Worm (Caenorhabditis elegans): Measurements from ENCODE around the gene ptr-14.

The ptr-14 gene

DNA sequence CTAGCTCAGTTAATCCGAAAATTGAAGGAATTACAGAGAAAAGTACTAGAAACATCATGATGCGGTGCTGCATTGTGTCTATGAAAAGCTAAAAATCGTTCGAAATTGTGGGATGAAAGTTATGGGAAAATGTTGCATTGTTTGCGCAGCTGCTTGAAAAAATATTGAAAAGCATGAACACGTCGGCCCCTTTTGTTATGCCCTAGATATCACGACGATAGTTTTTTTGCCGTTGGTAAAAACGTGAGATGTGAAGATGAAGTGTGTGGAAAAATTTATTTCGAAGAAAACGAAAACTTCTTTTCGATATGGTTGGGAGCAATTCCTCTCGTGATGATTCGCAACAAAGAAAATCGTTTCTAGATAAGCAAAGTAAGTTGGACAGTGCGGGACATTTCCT is 24.6 kb upstream of the ptr-14 start, which contains the start of the genes C43F9.5 and nkb-2:
Gene C43F9.5 (minus strand): TSS at position 101 of the 400 bp plus-strand sequence.
Gene nkb-2 (plus strand): TSS at position 277 of the 400 bp plus-strand sequence.
- no peak for TF ChIP-seq F23B12.7 (tag; optimal IDR thresholded peaks at IDR 0.05; ENCODE audit: insufficient read depth)
- no peak for TF ChIP-seq Y56A3A.18 (GFP tag; IDR thresholded peaks at IDR 0.05)
- no peak for TF ChIP-seq madf-8 (GFP tag; conservative IDR thresholded peaks at IDR 0.05)
- TF ChIP-seq nhr-179 (tag; optimal IDR thresholded peaks at IDR 0.05) = no peak
- TF ChIP-seq madf-3 (GFP tag; IDR thresholded peaks at IDR 0.05) = no peak
- no peak for TF ChIP-seq pbrm-1 (GFP tag; IDR thresholded peaks at IDR 0.05)
- TF ChIP-seq gei-17 (GFP tag; optimal IDR thresholded peaks at IDR 0.05) = no peak
- no peak for TF ChIP-seq ceh-91 (GFP tag; IDR thresholded peaks at IDR 0.05)

DNA sequence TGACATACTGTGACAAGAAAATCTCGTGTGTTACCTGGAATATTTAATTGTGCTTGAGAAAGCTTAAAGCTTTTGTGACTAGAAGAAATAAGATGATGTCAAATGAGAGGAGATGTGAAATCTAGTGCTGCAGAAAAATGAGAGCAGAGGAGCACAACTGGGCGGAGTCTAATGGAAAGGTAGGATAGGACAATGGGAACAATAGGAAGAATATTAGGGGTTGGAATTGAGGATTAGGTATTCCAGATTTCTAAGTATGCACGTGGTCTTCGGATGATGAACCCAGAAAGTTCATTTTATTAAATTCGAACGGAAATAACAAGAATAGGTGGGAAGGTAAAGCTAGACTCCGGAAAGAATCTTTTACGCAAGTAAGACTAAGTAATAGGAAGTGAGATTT is 21.7 kb upstream of the ptr-14 start, which contains the start of gene C43F9.7:
Gene C43F9.7 (minus strand): TSS at position 101 of the 400 bp plus-strand sequence.
- TF ChIP-seq B0261.1 (tag; optimal IDR thresholded peaks at IDR 0.05) = no peak
- no peak for TF ChIP-seq B0035.1 (tag; optimal IDR thresholded peaks at IDR 0.05)
- TF ChIP-seq gei-17 (GFP tag; optimal IDR thresholded peaks at IDR 0.05) = no peak
- TF ChIP-seq mes-4 (tag; optimal IDR thresholded peaks at IDR 0.05) = no peak
- TF ChIP-seq mel-28 (tag; optimal IDR thresholded peaks at IDR 0.05; ENCODE audit: borderline replicate concordance) = no peak
- no peak for TF ChIP-seq die-1 (tag; optimal IDR thresholded peaks at IDR 0.05)
- no peak for TF ChIP-seq athp-1 (tag; optimal IDR thresholded peaks at IDR 0.05)
- TF ChIP-seq Y56A3A.18 (GFP tag; IDR thresholded peaks at IDR 0.05) = no peak
- no peak for TF ChIP-seq Y53F4B.3 (GFP tag; IDR thresholded peaks at IDR 0.05)
- TF ChIP-seq snpc-3.4 (tag; optimal IDR thresholded peaks at IDR 0.05) = no peak
- no peak for TF ChIP-seq bed-2 (GFP tag; IDR thresholded peaks at IDR 0.05)

DNA sequence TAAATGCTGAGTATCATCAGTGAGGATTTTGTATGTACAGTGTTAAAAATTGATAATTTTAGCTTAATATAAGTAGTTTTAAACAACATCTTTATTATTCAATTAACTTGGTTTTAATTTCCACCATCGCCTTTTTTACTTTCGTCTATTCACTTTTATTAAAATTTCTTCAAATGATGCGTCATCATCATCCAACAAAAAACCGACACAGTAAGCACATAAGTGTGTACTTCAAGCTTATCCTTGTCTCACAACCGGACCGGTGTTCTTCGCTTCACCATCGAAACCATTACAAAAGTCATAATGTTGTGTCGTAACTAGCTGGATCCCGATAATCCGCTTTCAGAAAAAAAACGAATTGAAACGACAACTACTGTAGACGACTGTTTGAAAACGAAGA is 18.7 kb upstream of the ptr-14 start, which contains the start of gene C43F9.11:
Gene C43F9.11 (plus strand): TSS at position 301 of the 400 bp plus-strand sequence.
- no peak for TF ChIP-seq let-526 (GFP tag; IDR thresholded peaks at IDR 0.05)
- TF ChIP-seq dpff-1 (tag; optimal IDR thresholded peaks at IDR 0.05) = no peak
- no peak for TF ChIP-seq akir-1 (GFP tag; optimal IDR thresholded peaks at IDR 0.05)
- no peak for TF ChIP-seq lin-54 (GFP tag; optimal IDR thresholded peaks at IDR 0.05)
- TF ChIP-seq hmg-1.2 (GFP tag; IDR thresholded peaks at IDR 0.05) = no peak
- TF ChIP-seq F39B2.1 (GFP tag; IDR thresholded peaks at IDR 0.05) = no peak
- TF ChIP-seq F49E8.2 (tag; optimal IDR thresholded peaks at IDR 0.05; ENCODE audit: insufficient read depth) = no peak
- TF ChIP-seq rpc-1 (optimal IDR thresholded peaks at IDR 0.05) = no peak
- no peak for TF ChIP-seq rpc-1 (tag; optimal IDR thresholded peaks at IDR 0.05)
- TF ChIP-seq D2030.7 (GFP tag; IDR thresholded peaks at IDR 0.05) = no peak
- TF ChIP-seq mcd-1 (GFP tag; IDR thresholded peaks at IDR 0.05) = no peak
- TF ChIP-seq B0261.1 (tag; optimal IDR thresholded peaks at IDR 0.05) = no peak
- no peak for TF ChIP-seq sptf-2 (GFP tag; optimal IDR thresholded peaks at IDR 0.05)
- no peak for TF ChIP-seq ztf-22 (GFP tag; optimal IDR thresholded peaks at IDR 0.05)
- TF ChIP-seq mes-4 (tag; optimal IDR thresholded peaks at IDR 0.05) = no peak
- no peak for TF ChIP-seq F57A8.1 (GFP tag; optimal IDR thresholded peaks at IDR 0.05)
- TF ChIP-seq rec-8 (tag; optimal IDR thresholded peaks at IDR 0.05) = no peak
- no peak for TF ChIP-seq attf-6 (GFP tag; IDR thresholded peaks at IDR 0.05)

DNA sequence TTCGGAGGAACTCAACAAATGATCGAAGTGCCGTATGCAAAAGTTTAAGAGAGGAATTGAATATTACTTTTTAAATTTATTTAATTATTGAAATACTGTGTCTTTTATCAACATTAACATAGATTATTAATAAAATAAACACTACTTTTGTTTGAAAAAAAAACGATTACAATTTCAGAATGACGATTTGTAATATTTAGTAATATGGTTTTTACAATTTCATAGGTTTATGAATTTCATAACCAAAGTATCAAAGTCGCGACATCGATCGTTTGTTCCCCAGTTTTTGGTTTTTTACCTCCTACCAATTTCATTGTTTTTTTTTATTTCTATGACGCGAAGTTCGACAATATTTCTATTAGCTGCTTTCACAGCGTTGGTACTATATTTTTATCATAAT is 15.2 kb upstream of the ptr-14 start, which contains the start of gene R09H10.1:
Gene R09H10.1 (plus strand): TSS at position 301 of the 400 bp plus-strand sequence.
- TF ChIP-seq ama-1 (optimal IDR thresholded peaks at IDR 0.05) = no peak
- TF ChIP-seq ama-1 (GFP tag; optimal IDR thresholded peaks at IDR 0.05) = no peak
- TF ChIP-seq K12H6.12 (tag; optimal IDR thresholded peaks at IDR 0.05) = no peak
- TF ChIP-seq B0035.1 (tag; optimal IDR thresholded peaks at IDR 0.05) = no peak
